Worm (Caenorhabditis elegans) whole organism, mixed stage, embryonic: ENCODE data around the gene F13B6.2.
A peak's percentile ranks its signal among the peaks of the same experiment; 100 is the strongest.

Experiments used
- hlh-1 ChIP-seq: fragments of 150-350 bp; optimal IDR thresholded peaks from 2 replicates; lab custom pipeline; 2014; ENCODE audit warnings: missing biosample characterization, missing genetic modification reagents, missing genetic modification characterization
- mep-1 ChIP-seq: fragments of 150-350 bp; optimal IDR thresholded peaks from 2 replicates; lab custom pipeline; 2017; ENCODE audit warnings: missing biosample characterization, missing genetic modification reagents, missing genetic modification characterization, inconsistent platforms
- nhr-28 ChIP-seq: fragments of 150-350 bp; optimal IDR thresholded peaks from 2 replicates; lab custom pipeline; 2014; ENCODE audit warnings: missing biosample characterization, missing genetic modification characterization
- snpc-4 ChIP-seq: fragments of 150-350 bp; optimal IDR thresholded peaks from 2 replicates; lab custom pipeline; 2014; ENCODE audit warnings: missing biosample characterization, missing genetic modification characterization
- sptf-1 ChIP-seq: sonication (generic microtip); optimal IDR thresholded peaks from 2 replicates; lab custom pipeline; 2017; ENCODE audit warnings: mild to moderate bottlenecking, missing genetic modification characterization, moderate library complexity, missing compliant biosample characterization
- ztf-11 ChIP-seq: fragments of 150-350 bp; optimal IDR thresholded peaks from 2 replicates; lab custom pipeline; 2014; ENCODE audit warnings: missing biosample characterization, missing genetic modification characterization

DNA sequence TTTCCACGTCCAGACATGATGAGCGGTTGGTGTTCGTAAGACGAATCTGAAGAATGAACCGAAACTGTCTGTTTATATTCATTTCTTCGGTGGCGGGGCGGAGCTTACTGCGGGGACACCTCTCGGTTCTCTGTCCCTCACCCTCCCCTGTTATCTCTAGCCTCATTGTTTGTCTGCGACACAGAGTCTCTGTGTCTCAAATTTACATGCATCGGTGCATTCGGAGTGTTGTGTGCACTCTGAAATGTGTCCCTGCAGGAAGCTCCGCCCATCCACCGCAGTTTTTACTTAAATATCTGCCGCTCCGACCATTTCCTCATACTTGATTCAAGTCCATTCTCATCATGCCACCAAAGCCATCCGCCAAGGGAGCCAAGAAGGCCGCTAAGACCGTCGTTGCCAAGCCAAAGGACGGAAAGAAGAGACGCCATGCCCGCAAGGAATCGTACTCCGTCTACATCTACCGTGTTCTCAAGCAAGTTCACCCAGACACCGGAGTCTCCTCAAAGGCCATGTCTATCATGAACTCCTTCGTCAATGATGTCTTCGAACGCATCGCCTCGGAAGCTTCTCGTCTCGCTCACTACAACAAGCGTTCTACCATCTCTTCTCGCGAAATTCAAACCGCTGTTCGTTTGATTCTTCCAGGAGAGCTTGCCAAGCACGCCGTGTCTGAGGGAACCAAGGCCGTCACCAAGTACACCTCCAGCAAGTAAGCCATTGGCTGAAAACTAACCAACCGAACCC lies 26.2 kb upstream of the F13B6.2 start, which contains the start of the genes his-61 and his-62:
- TF ChIP-seq ztf-11 (peak; percentile 86), nhr-28 (no peak), snpc-4 (no peak), hlh-1 (tag; lab: Kevin White, UChicago) (peak; percentile 14), mep-1 (tag; lab: Kevin White, UChicago) (peak; percentile 55), sptf-1 (tag; lab: Kevin White, UChicago) (peak; percentile 75)
